Fruit fly (Drosophila melanogaster) whole organism, prepupa: ENCODE results near the gene CG9733.

ENCODE experiments used
- Blimp-1 ChIP-seq: fragments of 200-800 bp; sonication (Bioruptor generic); optimal IDR thresholded peaks from 3 replicates; lab custom pipeline; 2017; ENCODE audit warnings: missing biosample characterization, missing genetic modification characterization, mild to moderate bottlenecking, moderate library complexity, missing genetic modification reagents
- CG10631 ChIP-seq: fragments of 200-800 bp; sonication (Bioruptor generic); optimal IDR thresholded peaks from 2 replicates; lab custom pipeline; 2016; ENCODE audit warnings: missing biosample characterization, missing genetic modification characterization
- CG11294 ChIP-seq: fragments of 200-800 bp; sonication (Bioruptor generic); IDR thresholded peaks from 2 replicates; pipeline ENCODE4 v1.3.6; 2022; ENCODE audit warnings: missing biosample characterization, missing genetic modification characterization
- CG11902 ChIP-seq: fragments of 200-800 bp; sonication (Bioruptor generic); optimal IDR thresholded peaks from 3 replicates; lab custom pipeline; 2016; ENCODE audit warnings: missing biosample characterization, missing genetic modification characterization
- CG3919 ChIP-seq: fragments of 200-800 bp; sonication (Bioruptor generic); optimal IDR thresholded peaks from 3 replicates; lab custom pipeline; 2016; ENCODE audit warnings: missing biosample characterization, missing genetic modification characterization
- CG8119 ChIP-seq: fragments of 200-800 bp; sonication (Bioruptor generic); IDR thresholded peaks from 3 replicates; pipeline ENCODE4 v1.3.6; 2022; ENCODE audit warnings: missing biosample characterization, missing genetic modification characterization
- Eip75B ChIP-seq: fragments of 200-800 bp; sonication (Bioruptor generic); optimal IDR thresholded peaks from 3 replicates; lab custom pipeline; 2016; ENCODE audit warnings: missing biosample characterization, missing genetic modification characterization
- Gug ChIP-seq: fragments of 200-800 bp; sonication (Bioruptor generic); IDR thresholded peaks from 2 replicates; pipeline ENCODE4 v1.3.6; 2022; ENCODE audit warnings: missing biosample characterization, missing genetic modification characterization
- Met ChIP-seq: fragments of 200-800 bp; sonication (Bioruptor generic); optimal IDR thresholded peaks from 3 replicates; lab custom pipeline; 2016; ENCODE audit warnings: missing biosample characterization, missing genetic modification characterization
- Sox102F ChIP-seq: fragments of 200-800 bp; sonication (Bioruptor generic); optimal IDR thresholded peaks from 2 replicates; lab custom pipeline; 2016; ENCODE audit warnings: missing biosample characterization, mild to moderate bottlenecking, missing genetic modification characterization
- dac ChIP-seq: fragments of 200-800 bp; sonication (Bioruptor generic); optimal IDR thresholded peaks from 2 replicates; lab custom pipeline; 2017; ENCODE audit warnings: missing biosample characterization, mild to moderate bottlenecking, missing genetic modification characterization
- lz ChIP-seq: fragments of 200-800 bp; sonication (Bioruptor generic); optimal IDR thresholded peaks from 3 replicates; lab custom pipeline; 2016; ENCODE audit warnings: missing biosample characterization, missing genetic modification characterization

DNA sequence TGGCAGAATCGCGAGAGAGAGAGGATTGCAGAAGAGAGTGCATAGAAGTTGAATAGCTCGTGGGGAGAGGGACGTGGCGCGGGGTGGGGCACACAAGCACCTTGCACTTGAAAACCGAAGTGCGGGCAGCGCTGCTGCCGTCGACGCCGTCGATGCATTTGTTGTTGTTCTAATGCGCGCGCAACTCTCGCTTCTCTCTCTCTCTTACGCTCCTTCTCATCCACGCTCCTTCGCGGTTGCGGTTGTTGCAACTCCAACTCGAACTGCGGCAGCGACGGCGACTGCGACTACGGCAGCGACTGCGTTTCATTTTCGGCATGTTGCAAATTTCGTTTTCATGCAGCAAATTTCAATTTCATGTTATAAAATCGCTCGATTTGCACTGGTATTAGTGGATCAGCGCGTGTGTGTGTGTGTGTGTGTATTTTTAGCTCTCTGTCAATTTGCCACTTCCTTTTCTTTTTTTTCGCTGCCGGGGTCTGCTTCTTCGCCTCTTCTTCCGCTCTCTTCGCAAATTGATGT, 26.4 kb upstream of the CG9733 start:
- TF ChIP-seq Eip75B, result no peak
- TF ChIP-seq dac, result no peak
- no peak for TF ChIP-seq CG10631 (GFP tag; lab: Kevin White, UChicago)
- TF ChIP-seq CG11294, result no peak
- TF ChIP-seq CG8119 (GFP tag; lab: Robert Waterston, UW), result no peak
- TF ChIP-seq lz (GFP tag; lab: Kevin White, UChicago), result no peak
- no peak for TF ChIP-seq Met
- no peak for TF ChIP-seq CG11902
- TF ChIP-seq Gug, result no peak
- no peak for TF ChIP-seq CG3919 (GFP tag; lab: Kevin White, UChicago)
- peak; percentile 98 for TF ChIP-seq Blimp-1
- no peak for TF ChIP-seq Sox102F (GFP tag; lab: Kevin White, UChicago)
